Fruit fly (Drosophila melanogaster) whole organism, adult: ENCODE results near the gene CG9135.

ENCODE experiments used
- CG11617 ChIP-seq: fragments of 200-800 bp; sonication (Bioruptor generic); optimal IDR thresholded peaks from 2 replicates; lab custom pipeline; 2017; ENCODE audit warnings: mild to moderate bottlenecking, missing biosample characterization, missing genetic modification reagents, missing genetic modification characterization
- CG1620 ChIP-seq: fragments of 200-800 bp; sonication (Bioruptor generic); optimal IDR thresholded peaks from 2 replicates; lab custom pipeline; 2016; ENCODE audit warnings: missing biosample characterization, missing genetic modification characterization
- CG33017 ChIP-seq: fragments of 200-800 bp; sonication (Bioruptor generic); optimal IDR thresholded peaks from 2 replicates; lab custom pipeline; 2018; ENCODE audit warnings: missing biosample characterization, mild to moderate bottlenecking, missing genetic modification characterization, moderate library complexity
- CG7101 ChIP-seq: fragments of 200-800 bp; sonication (Bioruptor generic); optimal IDR thresholded peaks from 2 replicates; lab custom pipeline; 2018; ENCODE audit warnings: missing biosample characterization, mild to moderate bottlenecking, missing genetic modification characterization, moderate library complexity
- Hr96 ChIP-seq: fragments of 200-800 bp; sonication (Bioruptor generic); optimal IDR thresholded peaks from 2 replicates; lab custom pipeline; 2016; ENCODE audit warnings: missing biosample characterization, missing genetic modification characterization
- kay ChIP-seq: fragments of 200-800 bp; sonication (Bioruptor generic); peaks from one replicate; lab custom pipeline; 2016; ENCODE audit warnings: missing biosample characterization, missing genetic modification characterization, borderline replicate concordance
- tj ChIP-seq: fragments of 200-800 bp; sonication (Bioruptor generic); optimal IDR thresholded peaks from 3 replicates; lab custom pipeline; 2017; ENCODE audit warnings: missing biosample characterization, mild to moderate bottlenecking, missing genetic modification characterization, moderate library complexity

DNA sequence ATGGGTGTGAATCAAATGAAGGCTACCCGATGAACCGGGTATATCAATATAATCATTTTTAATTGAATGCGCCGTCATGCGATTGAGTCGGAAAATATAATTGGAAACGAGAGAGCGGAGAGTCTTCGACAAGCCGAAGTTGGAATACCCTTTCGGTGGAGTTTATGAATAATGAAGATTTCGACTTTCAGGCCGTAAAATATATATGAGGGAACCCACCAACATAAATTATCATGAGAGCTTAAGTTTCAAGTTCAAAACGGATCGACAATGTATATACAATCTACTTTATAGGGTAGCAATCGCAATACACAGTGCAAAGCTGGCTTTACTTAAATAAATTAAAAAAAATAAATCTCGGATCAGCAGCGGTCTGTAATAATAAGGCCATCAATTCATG lies 18.8 kb upstream of the CG9135 start:
- TF ChIP-seq CG33017 (tag; lab: Kevin White, UChicago) = no peak
- no peak for TF ChIP-seq kay (GFP tag; lab: Kevin White, UChicago)
- no peak for TF ChIP-seq Hr96 (GFP tag; lab: Kevin White, UChicago)
- TF ChIP-seq CG11617 (GFP tag; lab: Kevin White, UChicago) = no peak
- TF ChIP-seq CG1620 (GFP tag; lab: Kevin White, UChicago) = no peak
- TF ChIP-seq tj (GFP tag; lab: Kevin White, UChicago) = no peak
- TF ChIP-seq CG7101 = no peak
